Fruit fly (Drosophila melanogaster) S2 (cell line): Measurements from ENCODE around the gene CG9399.

Experiments used
- CG8478 ChIP-seq: fragments of >200 bp; optimal IDR thresholded peaks from 2 replicates; lab custom pipeline; 2018
- CTCF ChIP-seq, 2 experiments: fragments of >200 bp; optimal IDR thresholded peaks; 2 replicates each; lab custom pipeline; 2018

DNA sequence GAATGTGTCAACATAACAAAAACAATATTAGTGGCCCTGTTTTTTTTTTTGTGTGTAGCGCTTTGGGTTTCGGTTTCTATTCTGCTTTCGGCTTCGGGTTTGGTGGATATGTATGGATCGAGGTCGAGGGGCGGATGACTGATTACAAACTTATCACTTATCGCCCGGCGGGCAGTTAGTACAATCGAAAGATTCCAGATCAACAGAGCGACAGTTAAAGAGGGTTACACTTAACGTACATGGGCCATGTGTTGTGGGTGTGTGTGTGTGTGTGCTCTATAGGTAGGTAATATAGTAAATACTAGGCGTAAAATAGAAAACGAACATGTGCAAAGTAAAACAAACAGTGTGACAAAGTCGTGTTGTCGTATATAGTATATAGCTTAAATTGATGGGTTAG is 25.2 kb downstream of the CG9399 start:
- TF ChIP-seq CG8478 (lab: Kevin White, UChicago) (no peak), CTCF (optimal IDR thresholded peaks at IDR 0.05; lab: Kevin White, UChicago) (no peak)
